Worm (Caenorhabditis elegans) whole organism, midembryonic: ENCODE measurements around the gene epic-2.

ENCODE experiments used
- T22C8.4 ChIP-seq: fragments of 200-800 bp; sonication (Bioruptor generic); IDR thresholded peaks from 2 replicates; pipeline ENCODE4 v1.3.6; 2022; ENCODE audit warnings: missing genetic modification characterization, missing compliant biosample characterization
- flt-1 ChIP-seq: fragments of 200-800 bp; sonication (Bioruptor generic); IDR thresholded peaks from 2 replicates; pipeline ENCODE4 v1.3.6; 2022; ENCODE audit warnings: missing genetic modification characterization, missing compliant biosample characterization
- klf-2 ChIP-seq: fragments of 200-800 bp; sonication (Bioruptor generic); conservative IDR thresholded peaks from 2 replicates; pipeline ENCODE4 v1.3.6; 2022; ENCODE audit warnings: missing genetic modification reagents, missing genetic modification characterization, missing compliant biosample characterization
- med-1 ChIP-seq: sonication (generic microtip); optimal IDR thresholded peaks from 2 replicates; lab custom pipeline; 2017; ENCODE audit warnings: missing genetic modification characterization, mild to moderate bottlenecking, missing compliant biosample characterization, antibody characterized with exemption, missing genetic modification reagents; ENCODE audit not compliant: insufficient read depth
- ref-1 ChIP-seq: fragments of 200-800 bp; sonication (Bioruptor generic); conservative IDR thresholded peaks from 2 replicates; pipeline ENCODE4 v1.3.6; 2022; ENCODE audit warnings: missing genetic modification reagents, missing genetic modification characterization, missing compliant biosample characterization
- tab-1 ChIP-seq: fragments of 200-800 bp; sonication (Bioruptor generic); IDR thresholded peaks from 2 replicates; pipeline ENCODE4 v1.3.6; 2022; ENCODE audit warnings: missing genetic modification characterization, missing compliant biosample characterization
- ztf-23 ChIP-seq: fragments of 200-800 bp; sonication (Bioruptor generic); IDR thresholded peaks from 2 replicates; pipeline ENCODE4 v1.3.6; 2022; ENCODE audit warnings: missing genetic modification reagents, missing genetic modification characterization, missing compliant biosample characterization
- ztf-29 ChIP-seq: fragments of 200-800 bp; sonication (Bioruptor generic); IDR thresholded peaks from 2 replicates; pipeline ENCODE4 v1.3.6; 2022; ENCODE audit warnings: missing genetic modification reagents, missing genetic modification characterization, missing compliant biosample characterization

DNA sequence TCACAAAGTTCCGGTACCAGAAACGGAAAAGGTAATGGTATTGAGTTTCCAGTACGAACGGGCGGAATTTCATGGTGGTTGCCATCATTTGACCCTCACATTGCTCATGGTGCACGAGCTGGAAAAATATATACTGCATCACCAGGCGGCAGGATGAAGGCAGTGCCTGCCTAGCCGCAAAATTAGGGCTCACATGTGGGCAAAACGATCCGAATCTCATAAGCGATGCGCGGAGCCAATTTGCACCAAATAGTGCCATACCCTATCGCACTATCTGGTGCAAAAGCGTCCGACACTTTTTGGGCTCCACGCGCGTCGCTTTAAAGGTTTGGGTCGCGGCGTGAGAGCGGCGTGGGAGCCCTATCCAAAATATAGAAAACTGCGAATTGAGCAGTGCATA is 41.4 kb upstream of the epic-2 start:
- TF ChIP-seq tab-1 (GFP tag; lab: Robert Waterston, UW) (no peak), klf-2 (GFP tag; lab: Robert Waterston, UW) (no peak), med-1 (GFP tag; lab: Kevin White, UChicago) (no peak), ztf-29 (GFP tag; lab: Robert Waterston, UW) (no peak), flt-1 (GFP tag; lab: Robert Waterston, UW) (no peak), ref-1 (GFP tag; lab: Robert Waterston, UW) (no peak), T22C8.4 (no peak), ztf-23 (GFP tag; lab: Robert Waterston, UW) (no peak)
